Worm (Caenorhabditis elegans): Measurements from ENCODE around the gene M151.7.

DNA sequence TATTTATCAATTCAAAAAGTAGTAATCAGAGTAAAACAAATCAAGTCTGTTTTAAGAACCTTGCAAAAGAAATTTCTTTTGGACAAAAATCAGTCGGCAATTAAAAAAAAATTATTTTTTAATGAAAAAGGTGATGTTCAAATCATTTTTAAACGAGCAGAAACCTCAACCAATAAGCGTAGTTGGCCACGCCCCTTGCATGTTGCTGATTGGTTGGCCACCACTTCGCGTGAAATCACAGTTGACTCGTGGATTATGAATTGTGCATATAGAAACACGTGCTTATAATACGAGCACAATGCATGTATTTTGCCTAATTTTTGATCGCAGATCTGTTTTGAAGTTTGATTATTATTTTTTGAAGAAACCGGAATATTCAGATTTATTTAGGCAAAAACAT lies 43.1 kb downstream of the M151.7 start:
- TF ChIP-seq snu-23 (GFP tag; optimal IDR thresholded peaks at IDR 0.05) (no peak), snpc-4 (tag; optimal IDR thresholded peaks at IDR 0.05) (no peak), ceh-82 (tag; optimal IDR thresholded peaks at IDR 0.05) (no peak), pqm-1 (tag; optimal IDR thresholded peaks at IDR 0.05) (no peak), lin-35 (GFP tag; optimal IDR thresholded peaks at IDR 0.05) (no peak), ama-1 (optimal IDR thresholded peaks at IDR 0.05) (no peak), nhr-76 (tag; optimal IDR thresholded peaks at IDR 0.05) (no peak), ztf-11 (tag; optimal IDR thresholded peaks at IDR 0.05) (no peak), ztf-4 (tag; optimal IDR thresholded peaks at IDR 0.05) (no peak)
